Worm (Caenorhabditis elegans): Measurements from ENCODE around the gene ceh-54.

Gene ceh-54

ce11 chrX:6239927-6240639 lies 46.0 kb upstream of the ceh-54 start (continued):
- TF ChIP-seq nhr-129 (tag; optimal IDR thresholded peaks at IDR 0.05) (peak; percentile 39), fos-1 (tag; optimal IDR thresholded peaks at IDR 0.05) (no peak)

ce11 chrX:6238973-6239372 lies 44.9 kb upstream of the ceh-54 start, which contains the start of gene rml-3:
TSS of gene rml-3 (minus strand) at chrX:6239065.
- TF ChIP-seq sma-9 (GFP tag; optimal IDR thresholded peaks at IDR 0.05) (peak; percentile 52), sma-9 (tag; optimal IDR thresholded peaks at IDR 0.05) (no peak), sma-3 (GFP tag; optimal IDR thresholded peaks at IDR 0.05) (no peak), lin-39 (tag; optimal IDR thresholded peaks at IDR 0.05) (no peak), elt-1 (tag; optimal IDR thresholded peaks at IDR 0.05) (peak; percentile 91), nhr-25 (tag; optimal IDR thresholded peaks at IDR 0.05) (no peak)

ce11 chrX:6235443-6235842 lies 41.4 kb upstream of the ceh-54 start, which contains the start of gene hsp-43:
TSS of gene hsp-43 (minus strand) at chrX:6235543.
- TF ChIP-seq F13H6.1 (tag; optimal IDR thresholded peaks at IDR 0.05) (no peak), mbf-1 (tag; optimal IDR thresholded peaks at IDR 0.05) (no peak), C34F6.9 (tag; optimal IDR thresholded peaks at IDR 0.05) (no peak), sma-3 (GFP tag; optimal IDR thresholded peaks at IDR 0.05) (no peak), gmeb-1 (tag; optimal IDR thresholded peaks at IDR 0.05) (no peak), zag-1 (tag; optimal IDR thresholded peaks at IDR 0.05) (no peak), nhr-11 (tag; optimal IDR thresholded peaks at IDR 0.05) (no peak), snpc-4 (tag; optimal IDR thresholded peaks at IDR 0.05) (no peak), ztf-1 (GFP tag; conservative IDR thresholded peaks at IDR 0.05) (no peak), dmd-4 (tag; optimal IDR thresholded peaks at IDR 0.05) (no peak), lin-11 (tag; optimal IDR thresholded peaks at IDR 0.05) (no peak)

- no peak for TF ChIP-seq skn-1 (tag; optimal IDR thresholded peaks at IDR 0.05)
- TF ChIP-seq lin-39 (tag; optimal IDR thresholded peaks at IDR 0.05): no peak
- no peak for TF ChIP-seq nhr-10 (tag; optimal IDR thresholded peaks at IDR 0.05)
- TF ChIP-seq sem-4 (tag; optimal IDR thresholded peaks at IDR 0.05): no peak
- TF ChIP-seq nhr-21 (tag; optimal IDR thresholded peaks at IDR 0.05): no peak
- no peak for TF ChIP-seq ZK546.5 (tag; optimal IDR thresholded peaks at IDR 0.05)
- no peak for TF ChIP-seq nhr-25 (tag; optimal IDR thresholded peaks at IDR 0.05)
- no peak for TF ChIP-seq lin-13 (GFP tag; optimal IDR thresholded peaks at IDR 0.05)
- TF ChIP-seq peb-1 (tag; optimal IDR thresholded peaks at IDR 0.05): no peak
- TF ChIP-seq ztf-1 (GFP tag; conservative IDR thresholded peaks at IDR 0.05): no peak
- TF ChIP-seq ceh-16 (tag; optimal IDR thresholded peaks at IDR 0.05): no peak
- TF ChIP-seq nhr-237 (tag; optimal IDR thresholded peaks at IDR 0.05): no peak
- no peak for TF ChIP-seq nhr-12 (tag; optimal IDR thresholded peaks at IDR 0.05)
- no peak for TF ChIP-seq fos-1 (tag; optimal IDR thresholded peaks at IDR 0.05)
- TF ChIP-seq elt-3 (tag; optimal IDR thresholded peaks at IDR 0.05): no peak
- no peak for TF ChIP-seq nhr-23 (tag; optimal IDR thresholded peaks at IDR 0.05)
Measured at ce11 chrX:6232998-6233626, 39.1 kb upstream of the ceh-54 start, which contains the start of gene C14F11.4. TSS of gene C14F11.4 (minus strand) at chrX:6233048.

ce11 chrX:6230669-6231068 lies 36.6 kb upstream of the ceh-54 start, which contains the start of gene lite-1:
TSS of gene lite-1 (minus strand) at chrX:6230769.
- TF ChIP-seq skn-1 (tag; optimal IDR thresholded peaks at IDR 0.05) (no peak), ztf-11 (tag; optimal IDR thresholded peaks at IDR 0.05) (no peak), aly-2 (tag; optimal IDR thresholded peaks at IDR 0.05) (no peak), sma-3 (GFP tag; optimal IDR thresholded peaks at IDR 0.05) (peak; percentile 27), nhr-77 (tag; optimal IDR thresholded peaks at IDR 0.05) (no peak)

ce11 chrX:6224841-6225240 lies 30.8 kb upstream of the ceh-54 start:
- TF ChIP-seq elt-1 (tag; optimal IDR thresholded peaks at IDR 0.05) (no peak), nhr-237 (tag; optimal IDR thresholded peaks at IDR 0.05) (no peak), sma-9 (GFP tag; optimal IDR thresholded peaks at IDR 0.05) (peak; percentile 32), sma-9 (tag; optimal IDR thresholded peaks at IDR 0.05) (no peak), ztf-11 (tag; optimal IDR thresholded peaks at IDR 0.05) (no peak)

Data from whole organism, L2 larva.